Worm (Caenorhabditis elegans) whole organism, young adult: ENCODE results near the gene cyp-25A4.

Experiments used
- Y95B8A.8 ChIP-seq: fragments of 200-800 bp; sonication (Bioruptor generic); IDR thresholded peaks from 2 replicates; pipeline ENCODE4 v1.3.6; 2022; ENCODE audit warnings: missing genetic modification reagents, missing genetic modification characterization, missing compliant biosample characterization
- unc-130 ChIP-seq: sonication (generic microtip); optimal IDR thresholded peaks from 2 replicates; lab custom pipeline; 2016; ENCODE audit warnings: missing genetic modification reagents, missing genetic modification characterization, missing compliant biosample characterization

- TF ChIP-seq Y95B8A.8 (GFP tag; lab: Robert Waterston, UW) (no peak), unc-130 (GFP tag; lab: Kevin White, UChicago) (no peak)
Observed at ce11 chrIII:3803113-3803512, 48.8 kb downstream of the cyp-25A4 start.
